Worm (Caenorhabditis elegans): ENCODE data around the gene irld-51.

The irld-51 gene

ce11 chrII:2991555-2992083 is 39.1 kb upstream of the irld-51 start, which contains the start of gene K08A2.2:
Gene K08A2.2 (plus strand): TSS chrII:2991605.
- TF ChIP-seq lin-39 (tag; optimal IDR thresholded peaks at IDR 0.05) (no peak), ets-5 (GFP tag; IDR thresholded peaks at IDR 0.05) (no peak), ceh-63 (GFP tag; optimal IDR thresholded peaks at IDR 0.05) (no peak), nhr-28 (tag; optimal IDR thresholded peaks at IDR 0.05) (no peak), egl-27 (tag; optimal IDR thresholded peaks at IDR 0.05) (no peak), unc-130 (tag; optimal IDR thresholded peaks at IDR 0.05) (no peak), tlp-1 (tag; optimal IDR thresholded peaks at IDR 0.05) (no peak), Y116A8C.19 (tag; optimal IDR thresholded peaks at IDR 0.05; ENCODE audit: borderline replicate concordance) (no peak), dsc-1 (tag; optimal IDR thresholded peaks at IDR 0.05) (no peak), rnt-1 (tag; optimal IDR thresholded peaks at IDR 0.05) (peak; percentile 51), nhr-71 (tag; optimal IDR thresholded peaks at IDR 0.05) (peak; percentile 35), efl-3 (GFP tag; optimal IDR thresholded peaks at IDR 0.05) (no peak), fos-1 (tag; optimal IDR thresholded peaks at IDR 0.05) (no peak), tbx-2 (tag; optimal IDR thresholded peaks at IDR 0.05) (peak; percentile 11), ceh-88 (GFP tag; IDR thresholded peaks at IDR 0.05) (no peak), aha-1 (tag; optimal IDR thresholded peaks at IDR 0.05) (no peak), zip-4 (GFP tag; optimal IDR thresholded peaks at IDR 0.05) (no peak), skn-1 (tag; optimal IDR thresholded peaks at IDR 0.05) (no peak), lin-35 (GFP tag; optimal IDR thresholded peaks at IDR 0.05) (no peak), mdl-1 (tag; optimal IDR thresholded peaks at IDR 0.05) (no peak), mab-9 (GFP tag; IDR thresholded peaks at IDR 0.05) (no peak; the same call in 1 of the 2 replicates), lir-3 (tag; optimal IDR thresholded peaks at IDR 0.05; ENCODE audit: poor library complexity) (peak; percentile 77), ztf-11 (tag; optimal IDR thresholded peaks at IDR 0.05) (peak in 1 of 2 experiments; percentile 54), nhr-77 (tag; optimal IDR thresholded peaks at IDR 0.05) (no peak), nhr-20 (tag; optimal IDR thresholded peaks at IDR 0.05) (no peak), mef-2 (tag; optimal IDR thresholded peaks at IDR 0.05) (no peak), nhr-12 (tag; optimal IDR thresholded peaks at IDR 0.05) (no peak), ceh-8 (GFP tag; optimal IDR thresholded peaks at IDR 0.05) (no peak), nhr-19 (GFP tag; conservative IDR thresholded peaks at IDR 0.05) (peak; percentile 36), hlh-4 (tag; optimal IDR thresholded peaks at IDR 0.05) (no peak), fkh-8 (tag; optimal IDR thresholded peaks at IDR 0.05) (no peak), mep-1 (tag; optimal IDR thresholded peaks at IDR 0.05) (no peak), snu-23 (GFP tag; optimal IDR thresholded peaks at IDR 0.05) (no peak), dpl-1 (GFP tag; optimal IDR thresholded peaks at IDR 0.05) (no peak), ceh-82 (tag; optimal IDR thresholded peaks at IDR 0.05) (no peak), isw-1 (GFP tag; IDR thresholded peaks at IDR 0.05) (peak; percentile 17; the same call in 1 of the 2 replicates), ama-1 (optimal IDR thresholded peaks at IDR 0.05) (no peak), fkh-10 (GFP tag; optimal IDR thresholded peaks at IDR 0.05) (no peak), xbp-1 (tag; optimal IDR thresholded peaks at IDR 0.05) (peak; percentile 17), pag-3 (tag; optimal IDR thresholded peaks at IDR 0.05; ENCODE audit: borderline replicate concordance, insufficient read depth) (no peak), efl-1 (optimal IDR thresholded peaks at IDR 0.05) (peak in 1 of 2 experiments; percentile 24), efl-1 (GFP tag; optimal IDR thresholded peaks at IDR 0.05 in 1 of 2) (peak in 1 of 2 experiments; percentile 64), ztf-4 (tag; optimal IDR thresholded peaks at IDR 0.05) (no peak), C04F5.9 (tag; optimal IDR thresholded peaks at IDR 0.05) (no peak), ceh-90 (tag; optimal IDR thresholded peaks at IDR 0.05) (peak; percentile 39), sptf-1 (tag; optimal IDR thresholded peaks at IDR 0.05) (no peak), egl-13 (tag; optimal IDR thresholded peaks at IDR 0.05) (peak; percentile 16), nhr-85 (tag) (peak; percentile 44), C34B4.2 (tag; optimal IDR thresholded peaks at IDR 0.05) (no peak), nhr-11 (tag; optimal IDR thresholded peaks at IDR 0.05) (no peak), pax-3 (tag; optimal IDR thresholded peaks at IDR 0.05) (peak; percentile 35), fkh-4 (tag; optimal IDR thresholded peaks at IDR 0.05; ENCODE audit: borderline replicate concordance) (no peak), nhr-90 (tag; optimal IDR thresholded peaks at IDR 0.05; ENCODE audit: poor library complexity) (peak; percentile 31)

Measured in whole organism, L1 larva.